Worm (Caenorhabditis elegans) whole organism, early embryonic: ENCODE data around the gene grd-5.

Experiments
- B0310.2 ChIP-seq: sonication (generic microtip); optimal IDR thresholded peaks from 2 replicates; lab custom pipeline; 2016; ENCODE audit warnings: mild to moderate bottlenecking, missing genetic modification characterization, missing compliant biosample characterization
- F13C5.2 ChIP-seq: sonication (generic microtip); optimal IDR thresholded peaks from 2 replicates; lab custom pipeline; 2017; ENCODE audit warnings: mild to moderate bottlenecking, missing genetic modification characterization, inconsistent platforms, missing compliant biosample characterization
- ama-1 ChIP-seq: fragments of 150-350 bp; optimal IDR thresholded peaks from 2 replicates; lab custom pipeline; 2014
- ets-7 ChIP-seq: sonication (generic microtip); optimal IDR thresholded peaks from 2 replicates; lab custom pipeline; 2016; ENCODE audit warnings: missing genotype, missing genetic modification characterization, missing compliant biosample characterization
- flt-1 ChIP-seq: fragments of 200-800 bp; sonication (Bioruptor generic); IDR thresholded peaks from 2 replicates; pipeline ENCODE4 v1.3.6; 2022; ENCODE audit warnings: missing genetic modification characterization, missing compliant biosample characterization
- hnd-1 ChIP-seq: sonication (generic microtip); optimal IDR thresholded peaks from 2 replicates; lab custom pipeline; 2016; ENCODE audit warnings: missing genetic modification characterization, missing compliant biosample characterization
- pes-1 ChIP-seq: fragments of 200-800 bp; sonication (Bioruptor generic); IDR thresholded peaks from 2 replicates; pipeline ENCODE4 v1.3.6; 2022; ENCODE audit warnings: missing genetic modification reagents, missing genetic modification characterization, missing compliant biosample characterization
- scrt-1 ChIP-seq: fragments of 200-800 bp; sonication (Bioruptor generic); IDR thresholded peaks from 2 replicates; pipeline ENCODE4 v1.3.6; 2022; ENCODE audit warnings: missing genetic modification characterization, missing compliant biosample characterization
- sea-1 ChIP-seq: fragments of 200-800 bp; sonication (Bioruptor generic); conservative IDR thresholded peaks from 2 replicates; pipeline ENCODE4 v1.3.6; 2022; ENCODE audit warnings: missing genetic modification characterization, missing compliant biosample characterization
- tbx-11 ChIP-seq: fragments of 200-800 bp; sonication (Bioruptor generic); IDR thresholded peaks from 2 replicates; pipeline ENCODE4 v1.3.6; 2022; ENCODE audit warnings: missing genetic modification characterization, missing compliant biosample characterization
- tbx-37 ChIP-seq: fragments of 200-800 bp; sonication (Bioruptor generic); conservative IDR thresholded peaks from 2 replicates; pipeline ENCODE4 v1.3.6; 2022; ENCODE audit warnings: missing genetic modification reagents, missing genetic modification characterization, missing compliant biosample characterization
- tra-4 ChIP-seq: sonication (generic microtip); optimal IDR thresholded peaks from 2 replicates; lab custom pipeline; 2017; ENCODE audit warnings: missing genetic modification characterization, missing compliant biosample characterization

ce11 chrV:8588079-8588478, 30.8 kb upstream of the grd-5 start, which contains the start of gene C10B5.3:
- TF ChIP-seq ama-1, result no peak
- TF ChIP-seq F13C5.2 (tag; lab: Kevin White, UChicago), result no peak
- TF ChIP-seq flt-1 (GFP tag; lab: Robert Waterston, UW), result no peak
- TF ChIP-seq tbx-37 (GFP tag; lab: Robert Waterston, UW), result no peak
- no peak for TF ChIP-seq tra-4
- no peak for TF ChIP-seq B0310.2 (tag; lab: Kevin White, UChicago)
- no peak for TF ChIP-seq tbx-11 (GFP tag; lab: Robert Waterston, UW)
- no peak for TF ChIP-seq hnd-1 (tag; lab: Kevin White, UChicago)
- no peak for TF ChIP-seq pes-1
- TF ChIP-seq sea-1 (GFP tag; lab: Robert Waterston, UW), result no peak
- TF ChIP-seq ets-7 (tag; lab: Kevin White, UChicago), result no peak
- TF ChIP-seq scrt-1 (GFP tag; lab: Robert Waterston, UW), result no peak
